Worm (Caenorhabditis elegans) whole organism, L1 larva: ENCODE measurements around the gene trm-2A.
"Not testable (repeated sequence)": the region's sequence is repeated elsewhere in the genome, so short reads cannot be mapped to it uniquely, and the experiment has no call there.

Experiments used
- F16B12.6 ChIP-seq: fragments of 150-350 bp; optimal IDR thresholded peaks from 2 replicates; lab custom pipeline; 2014; ENCODE audit warnings: missing biosample characterization, missing genetic modification characterization
- Y116A8C.19 ChIP-seq: sonication (generic microtip); optimal IDR thresholded peaks from 2 replicates; lab custom pipeline; 2016; ENCODE audit warnings: missing compliant biosample characterization, missing genetic modification characterization, borderline replicate concordance
- aha-1 ChIP-seq: fragments of 150-350 bp; optimal IDR thresholded peaks from 2 replicates; lab custom pipeline; 2014; ENCODE audit warnings: missing biosample characterization, missing genetic modification characterization
- alr-1 ChIP-seq: fragments of 200-800 bp; sonication (Bioruptor generic); optimal IDR thresholded peaks from 2 replicates; lab custom pipeline; 2018; ENCODE audit warnings: borderline replicate concordance, mild to moderate bottlenecking, missing genetic modification characterization, missing compliant biosample characterization
- ama-1 ChIP-seq: fragments of 150-350 bp; optimal IDR thresholded peaks from 2 replicates; lab custom pipeline; 2014
- blmp-1 ChIP-seq: fragments of 150-350 bp; optimal IDR thresholded peaks from 2 replicates; lab custom pipeline; 2014; ENCODE audit warnings: missing biosample characterization, missing genetic modification characterization
- ceh-63 ChIP-seq: fragments of 200-800 bp; sonication (Bioruptor generic); optimal IDR thresholded peaks from 2 replicates; lab custom pipeline; 2018; ENCODE audit warnings: mild to moderate bottlenecking, missing genetic modification characterization, missing compliant biosample characterization
- ceh-90 ChIP-seq: sonication (generic microtip); optimal IDR thresholded peaks from 2 replicates; lab custom pipeline; 2016; ENCODE audit warnings: missing genetic modification characterization, missing compliant biosample characterization
- ces-1 ChIP-seq: fragments of 150-350 bp; optimal IDR thresholded peaks from 2 replicates; lab custom pipeline; 2014; ENCODE audit warnings: missing biosample characterization, missing genetic modification reagents, missing genetic modification characterization
- dpl-1 ChIP-seq, 3 experiments: fragments of 150-350 bp in 2 of 3; sonication (generic microtip) in 1 of 3; optimal IDR thresholded peaks; 2 replicates each; lab custom pipeline; 2014 to 2017; ENCODE audit warnings: missing biosample characterization in 3 of 3, missing genetic modification characterization in 3 of 3, missing genetic modification reagents in 3 of 3
- dsc-1 ChIP-seq: sonication (generic microtip); optimal IDR thresholded peaks from 2 replicates; lab custom pipeline; 2016; ENCODE audit warnings: mild to moderate bottlenecking, missing genetic modification characterization, missing compliant biosample characterization
- efl-1 ChIP-seq, 4 experiments: fragments of 150-350 bp; optimal IDR thresholded peaks in 3 of 4; peaks in 1 of 4; 1 replicate in 1 of 4; 2 replicates in 3 of 4; lab custom pipeline; 2014; ENCODE audit warnings: missing biosample characterization in 2 of 4, missing genetic modification characterization in 2 of 4, missing genetic modification reagents in 2 of 4
- efl-3 ChIP-seq: fragments of 200-800 bp; sonication (Bioruptor generic); optimal IDR thresholded peaks from 2 replicates; lab custom pipeline; 2018; ENCODE audit warnings: mild to moderate bottlenecking, missing genetic modification characterization, missing compliant biosample characterization
- egl-13 ChIP-seq: sonication (generic microtip); optimal IDR thresholded peaks from 2 replicates; lab custom pipeline; 2016; ENCODE audit warnings: missing genotype, missing genetic modification reagents, missing genetic modification characterization, missing compliant biosample characterization
- egl-27 ChIP-seq, 2 experiments: fragments of 150-350 bp in 1 of 2; sonication (generic microtip); optimal IDR thresholded peaks; 3 replicates each; lab custom pipeline; 2017 to 2018; ENCODE audit warnings: missing biosample characterization in 2 of 2, missing genetic modification characterization in 2 of 2, missing genetic modification reagents in 2 of 2
- ets-5 ChIP-seq: fragments of 200-800 bp; sonication (Bioruptor generic); IDR thresholded peaks from 2 replicates; pipeline ENCODE4 v1.3.6; 2022; ENCODE audit warnings: missing genetic modification characterization, missing compliant biosample characterization
- fkh-4 ChIP-seq: sonication (generic microtip); optimal IDR thresholded peaks from 2 replicates; lab custom pipeline; 2016; ENCODE audit warnings: missing compliant biosample characterization, missing genetic modification characterization, borderline replicate concordance
- grh-1 ChIP-seq: fragments of 200-800 bp; sonication (Bioruptor generic); IDR thresholded peaks from 2 replicates; pipeline ENCODE4 v1.3.6; 2022; ENCODE audit warnings: missing genetic modification reagents, missing genetic modification characterization, missing compliant biosample characterization
- hpl-2 ChIP-seq: fragments of 150-350 bp; optimal IDR thresholded peaks from 2 replicates; lab custom pipeline; 2014; ENCODE audit warnings: missing biosample characterization, missing genetic modification reagents, missing genetic modification characterization
- jun-1 ChIP-seq: fragments of 150-350 bp; optimal IDR thresholded peaks from 2 replicates; lab custom pipeline; 2014; ENCODE audit warnings: missing biosample characterization, missing genetic modification reagents, missing genetic modification characterization
- lin-13 ChIP-seq: fragments of 150-350 bp; optimal IDR thresholded peaks from 2 replicates; lab custom pipeline; 2014; ENCODE audit warnings: missing biosample characterization, missing genetic modification reagents, missing genetic modification characterization
- lin-39 ChIP-seq: fragments of 150-350 bp; optimal IDR thresholded peaks from 2 replicates; lab custom pipeline; 2014; ENCODE audit warnings: missing biosample characterization, missing genetic modification reagents, missing genetic modification characterization
- lsy-2 ChIP-seq, 2 experiments: fragments of 150-350 bp; optimal IDR thresholded peaks; 2 replicates each; lab custom pipeline; 2014; ENCODE audit warnings: missing biosample characterization in 2 of 2, missing genetic modification characterization in 2 of 2
- nhr-11 ChIP-seq: fragments of 150-350 bp; optimal IDR thresholded peaks from 2 replicates; lab custom pipeline; 2014; ENCODE audit warnings: missing biosample characterization, missing genetic modification characterization
- nhr-20 ChIP-seq: sonication (generic microtip); optimal IDR thresholded peaks from 2 replicates; lab custom pipeline; 2016; ENCODE audit warnings: mild to moderate bottlenecking, missing genetic modification characterization, missing compliant biosample characterization
- nhr-47 ChIP-seq: sonication (generic microtip); optimal IDR thresholded peaks from 2 replicates; lab custom pipeline; 2016; ENCODE audit warnings: mild to moderate bottlenecking, missing genetic modification characterization, moderate library complexity, missing compliant biosample characterization
- nhr-71 ChIP-seq: sonication (generic microtip); optimal IDR thresholded peaks from 2 replicates; lab custom pipeline; 2016; ENCODE audit warnings: mild to moderate bottlenecking, missing genetic modification characterization, moderate library complexity, missing compliant biosample characterization
- nhr-76 ChIP-seq: sonication (generic microtip); optimal IDR thresholded peaks from 2 replicates; lab custom pipeline; 2017; ENCODE audit warnings: missing biosample characterization, missing genetic modification characterization
- nhr-85 ChIP-seq: sonication (generic microtip); peaks from one replicate; lab custom pipeline; 2016; ENCODE audit warnings: missing genetic modification characterization, inconsistent platforms, missing compliant biosample characterization
- nhr-90 ChIP-seq: sonication (generic microtip); optimal IDR thresholded peaks from 2 replicates; lab custom pipeline; 2016; ENCODE audit warnings: mild to moderate bottlenecking, missing genetic modification characterization, missing compliant biosample characterization; ENCODE audit not compliant: poor library complexity
- pqm-1 ChIP-seq: sonication (generic microtip); optimal IDR thresholded peaks from 3 replicates; lab custom pipeline; 2017; ENCODE audit warnings: missing biosample characterization, missing genetic modification characterization
- rnt-1 ChIP-seq: sonication (generic microtip); optimal IDR thresholded peaks from 2 replicates; lab custom pipeline; 2016; ENCODE audit warnings: mild to moderate bottlenecking, missing genetic modification characterization, moderate library complexity, missing compliant biosample characterization
- skn-1 ChIP-seq: fragments of 150-350 bp; optimal IDR thresholded peaks from 2 replicates; lab custom pipeline; 2014; ENCODE audit warnings: missing biosample characterization, missing genetic modification characterization
- snpc-4 ChIP-seq: fragments of 150-350 bp; optimal IDR thresholded peaks from 2 replicates; lab custom pipeline; 2014; ENCODE audit warnings: missing biosample characterization, missing genetic modification characterization
- snu-23 ChIP-seq: sonication (generic microtip); optimal IDR thresholded peaks from 2 replicates; lab custom pipeline; 2016; ENCODE audit warnings: missing genetic modification characterization, missing compliant biosample characterization
- swsn-7 ChIP-seq: sonication (generic microtip); optimal IDR thresholded peaks from 2 replicates; lab custom pipeline; 2016; ENCODE audit warnings: missing genetic modification characterization, missing compliant biosample characterization
- tbx-2 ChIP-seq: sonication (generic microtip); optimal IDR thresholded peaks from 2 replicates; lab custom pipeline; 2016; ENCODE audit warnings: missing genetic modification characterization, missing compliant biosample characterization
- unc-30 ChIP-seq: sonication (generic microtip); optimal IDR thresholded peaks from 2 replicates; lab custom pipeline; 2017; ENCODE audit warnings: missing biosample characterization, missing genetic modification characterization
- unc-62 ChIP-seq: fragments of 150-350 bp; optimal IDR thresholded peaks from 2 replicates; lab custom pipeline; 2014; ENCODE audit warnings: missing biosample characterization, missing genetic modification reagents, missing genetic modification characterization
- unc-86 ChIP-seq: sonication (generic microtip); optimal IDR thresholded peaks from 2 replicates; lab custom pipeline; 2016; ENCODE audit warnings: missing genetic modification characterization, missing compliant biosample characterization
- unc-98 ChIP-seq: fragments of 200-800 bp; sonication (Bioruptor generic); IDR thresholded peaks from 2 replicates; pipeline ENCODE4 v1.3.6; 2022; ENCODE audit warnings: missing genetic modification characterization, missing compliant biosample characterization
- xbp-1 ChIP-seq: sonication (generic microtip); optimal IDR thresholded peaks from 2 replicates; lab custom pipeline; 2016; ENCODE audit warnings: missing genetic modification characterization, missing compliant biosample characterization
- zag-1 ChIP-seq: fragments of 150-350 bp; optimal IDR thresholded peaks from 2 replicates; lab custom pipeline; 2014; ENCODE audit warnings: missing biosample characterization, missing genetic modification characterization
- ztf-11 ChIP-seq, 2 experiments: sonication (generic microtip); optimal IDR thresholded peaks; 2 replicates each; lab custom pipeline; 2016 to 2017; ENCODE audit warnings: missing genetic modification characterization in 2 of 2, missing biosample characterization in 1 of 2, missing compliant biosample characterization in 1 of 2

Gene trm-2A

DNA sequence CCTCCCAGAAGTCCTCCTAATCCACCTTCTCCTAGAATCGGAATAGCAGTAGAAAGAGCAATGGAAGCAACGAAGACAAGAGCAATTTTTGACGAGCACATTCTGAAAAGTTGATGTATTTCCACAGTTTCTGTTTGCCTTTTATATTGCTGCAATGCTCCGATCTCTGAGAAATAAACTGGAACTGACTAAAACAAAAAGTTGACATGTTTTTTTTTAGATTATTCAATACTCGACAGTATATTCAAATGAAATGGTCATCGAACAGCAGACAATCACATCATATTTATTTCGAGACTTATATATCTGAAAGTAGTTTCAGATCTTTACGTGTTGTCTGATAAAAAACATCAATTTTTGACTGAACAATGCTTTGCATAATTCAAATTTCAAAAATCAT lies 14.3 kb upstream of the trm-2A start, which contains the start of gene srlf-21:
srlf-21 (minus strand) TSS at position 101 of the 400 bp plus-strand sequence.
- TF ChIP-seq unc-30 (no peak), pqm-1 (tag; lab: Kevin White, UChicago) (no peak), nhr-47 (tag; lab: Kevin White, UChicago) (no peak), snpc-4 (tag; lab: Kevin White, UChicago) (no peak), grh-1 (no peak), ceh-63 (GFP tag; lab: Kevin White, UChicago) (no peak), jun-1 (tag; lab: Kevin White, UChicago) (no peak), xbp-1 (tag; lab: Kevin White, UChicago) (no peak)

DNA sequence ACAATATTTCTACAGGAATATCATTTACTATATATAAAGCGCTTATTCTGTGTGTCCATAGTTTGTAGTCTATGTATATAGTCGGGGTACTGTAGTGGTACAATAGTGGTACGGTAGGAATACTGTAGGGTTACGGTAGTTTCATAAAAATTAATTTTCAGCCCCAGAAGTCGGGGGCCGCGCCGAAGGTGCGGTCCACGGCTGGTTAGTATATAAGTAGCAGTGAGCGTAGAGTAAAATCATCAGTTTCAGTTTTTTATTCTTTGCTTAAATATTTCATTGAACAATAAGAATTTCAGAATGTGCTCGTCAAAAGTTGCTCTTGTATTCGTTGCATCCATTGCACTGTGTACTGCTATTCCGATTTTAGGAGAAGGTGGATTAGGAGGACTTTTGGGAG lies 13.9 kb upstream of the trm-2A start, which contains the start of gene srlf-22:
srlf-22 (plus strand) TSS at position 301 of the 400 bp plus-strand sequence.
- TF ChIP-seq lsy-2 (tag; optimal IDR thresholded peaks at IDR 0.05; lab: Kevin White, UChicago); swsn-7 (tag; lab: Kevin White, UChicago); hpl-2 (GFP tag; lab: Kevin White, UChicago): not testable (repeated sequence)

DNA sequence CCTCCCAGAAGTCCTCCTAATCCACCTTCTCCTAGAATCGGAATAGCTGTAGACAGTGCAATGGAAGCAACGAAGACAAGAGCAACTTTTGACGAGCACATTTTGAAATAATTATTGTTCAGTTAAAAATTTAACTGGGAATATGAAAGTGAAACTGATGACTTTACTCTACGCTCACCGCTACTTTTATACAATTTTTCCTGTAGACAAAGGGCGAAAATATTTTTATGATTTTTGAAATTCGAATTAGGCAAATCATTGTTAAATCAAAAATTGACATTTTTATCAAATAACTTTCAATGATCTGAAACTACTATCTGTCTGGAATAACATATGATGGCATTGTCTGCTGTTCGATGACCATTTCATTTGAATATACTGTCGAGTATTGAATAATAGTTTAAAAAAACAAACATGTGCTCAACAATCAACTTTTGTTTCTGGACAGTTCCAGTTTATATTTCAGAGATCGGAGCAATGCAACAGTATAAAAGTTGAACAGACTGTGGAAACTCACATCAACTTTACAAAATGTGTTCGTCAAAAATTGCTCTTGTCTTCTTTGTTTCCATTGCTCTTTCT lies 11.2 kb upstream of the trm-2A start, which contains the start of the genes srlf-23 and srlf-20:
srlf-23 (minus strand) TSS at position 101 of the 582 bp plus-strand sequence.
srlf-20 (plus strand) TSS at position 532 of the 582 bp plus-strand sequence.
- no peak for TF ChIP-seq F16B12.6
- no peak for TF ChIP-seq nhr-76 (tag; lab: Kevin White, UChicago)
- TF ChIP-seq fkh-4 (tag; lab: Kevin White, UChicago): no peak
- no peak for TF ChIP-seq egl-13

DNA sequence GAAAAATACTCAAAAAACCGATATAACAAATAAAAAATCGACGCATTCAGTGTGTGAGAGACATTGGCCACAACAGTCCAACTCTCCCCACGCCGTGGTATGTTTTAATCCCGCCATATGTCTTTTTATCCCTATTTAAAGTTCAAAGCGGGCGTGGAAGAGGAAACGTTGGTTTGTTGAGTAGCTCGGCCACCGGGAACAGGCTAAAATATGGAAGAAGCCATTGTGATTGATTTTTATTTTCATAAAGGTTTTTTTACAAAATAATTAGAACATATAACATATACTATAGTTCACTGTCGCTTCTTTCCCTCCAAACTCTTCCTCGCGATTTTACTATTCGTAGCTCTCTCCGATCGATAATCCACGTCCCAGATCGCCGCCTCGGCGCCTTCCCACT lies 5.7 kb upstream of the trm-2A start, which contains the start of gene nas-32:
nas-32 (minus strand) TSS at position 101 of the 400 bp plus-strand sequence.
- TF ChIP-seq ces-1 (GFP tag; lab: Kevin White, UChicago): no peak
- no peak for TF ChIP-seq hpl-2 (GFP tag; lab: Kevin White, UChicago)
- no peak for TF ChIP-seq dpl-1 (GFP tag; optimal IDR thresholded peaks at IDR 0.05; lab: Kevin White, UChicago)
- TF ChIP-seq nhr-85: no peak
- TF ChIP-seq unc-62 (GFP tag; lab: Kevin White, UChicago): no peak
- no peak for TF ChIP-seq snu-23
- no peak for TF ChIP-seq unc-98 (GFP tag; lab: Robert Waterston, UW)
- TF ChIP-seq jun-1 (tag; lab: Kevin White, UChicago): no peak
- TF ChIP-seq efl-1 (optimal IDR thresholded peaks at IDR 0.05; lab: Kevin White, UChicago): no peak
- no peak for TF ChIP-seq efl-1 (GFP tag; optimal IDR thresholded peaks at IDR 0.05 in 1 of 2; lab: Kevin White, UChicago)
- no peak for TF ChIP-seq ztf-11 (tag; optimal IDR thresholded peaks at IDR 0.05; lab: Kevin White, UChicago)
- TF ChIP-seq skn-1 (tag; lab: Kevin White, UChicago): no peak
- no peak for TF ChIP-seq ama-1 (lab: Kevin White, UChicago)
- TF ChIP-seq xbp-1 (tag; lab: Kevin White, UChicago): no peak
- no peak for TF ChIP-seq swsn-7 (tag; lab: Kevin White, UChicago)
- no peak for TF ChIP-seq grh-1
- TF ChIP-seq unc-86 (tag; lab: Kevin White, UChicago): no peak
- no peak for TF ChIP-seq egl-27 (tag; optimal IDR thresholded peaks at IDR 0.05; lab: Kevin White, UChicago)
- no peak for TF ChIP-seq rnt-1
- no peak for TF ChIP-seq nhr-11

DNA sequence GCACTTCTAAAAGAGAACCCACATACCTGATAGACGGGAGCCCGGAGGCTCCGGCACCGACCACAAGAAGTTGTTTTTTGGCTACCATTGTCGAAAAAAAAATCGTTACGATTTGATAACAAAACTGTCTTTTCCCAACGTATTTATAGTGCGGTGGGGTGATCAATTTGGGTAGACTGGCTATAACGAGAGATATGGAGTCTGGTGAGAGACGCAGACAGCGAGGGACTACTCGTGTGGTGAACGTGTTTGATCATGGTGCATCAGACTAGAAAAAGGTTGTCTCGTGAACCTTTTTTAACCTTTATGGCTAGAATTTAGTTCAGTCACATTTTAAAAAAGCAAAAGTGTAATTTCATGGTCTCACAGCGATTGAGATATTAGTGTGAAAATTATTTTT lies 1.3 kb upstream of the trm-2A start, which contains the start of gene fmo-5:
fmo-5 (minus strand) TSS at position 206 of the 400 bp plus-strand sequence.
- TF ChIP-seq nhr-71 (tag; lab: Kevin White, UChicago) (no peak), nhr-90 (tag; lab: Kevin White, UChicago) (peak; percentile 66), lin-13 (no peak), blmp-1 (tag; lab: Kevin White, UChicago) (no peak), nhr-20 (tag; lab: Kevin White, UChicago) (peak; percentile 88), Y116A8C.19 (tag; lab: Kevin White, UChicago) (no peak), alr-1 (tag; lab: Kevin White, UChicago) (no peak), snpc-4 (tag; lab: Kevin White, UChicago) (no peak), xbp-1 (tag; lab: Kevin White, UChicago) (no peak), ceh-90 (no peak), efl-3 (GFP tag; lab: Kevin White, UChicago) (no peak), lin-39 (tag; lab: Kevin White, UChicago) (no peak), dsc-1 (no peak), dpl-1 (GFP tag; optimal IDR thresholded peaks at IDR 0.05; lab: Kevin White, UChicago) (peak in 2 of 3 experiments; percentile 42 to 57), zag-1 (tag; lab: Kevin White, UChicago) (no peak), skn-1 (tag; lab: Kevin White, UChicago) (no peak), ets-5 (GFP tag; lab: Robert Waterston, UW) (no peak), tbx-2 (tag; lab: Kevin White, UChicago) (peak; percentile 48), aha-1 (tag; lab: Kevin White, UChicago) (no peak)
